Worm (Caenorhabditis elegans) whole organism, late embryonic: ENCODE measurements around the gene acr-12.

Source experiments
- hlh-15 ChIP-seq: sonication (generic microtip); optimal IDR thresholded peaks from 2 replicates; lab custom pipeline; 2016; ENCODE audit warnings: missing genetic modification characterization, missing compliant biosample characterization
- nhr-11 ChIP-seq: fragments of 150-350 bp; optimal IDR thresholded peaks from 2 replicates; lab custom pipeline; 2014; ENCODE audit warnings: missing biosample characterization, missing genetic modification characterization
- syd-9 ChIP-seq: sonication (generic microtip); optimal IDR thresholded peaks from 2 replicates; lab custom pipeline; 2016; ENCODE audit warnings: mild to moderate bottlenecking, missing genetic modification characterization, moderate library complexity, missing compliant biosample characterization
- unc-55 ChIP-seq: sonication (generic microtip); optimal IDR thresholded peaks from 2 replicates; lab custom pipeline; 2017; ENCODE audit warnings: missing biosample characterization, missing genetic modification reagents, missing genetic modification characterization
- zip-5 ChIP-seq: sonication (generic microtip); optimal IDR thresholded peaks from 2 replicates; lab custom pipeline; 2016; ENCODE audit warnings: missing genetic modification characterization, missing compliant biosample characterization

- TF ChIP-seq unc-55 (GFP tag; lab: Kevin White, UChicago) (no peak), zip-5 (tag; lab: Kevin White, UChicago) (no peak), syd-9 (no peak), hlh-15 (tag; lab: Kevin White, UChicago) (no peak), nhr-11 (tag; lab: Kevin White, UChicago) (no peak)
Measured at ce11 chrX:13542236-13542635, 9.6 kb downstream of the acr-12 start, which contains the start of gene cah-4.
